Fruit fly (Drosophila melanogaster): ENCODE measurements around the gene Osi7.
A peak's percentile ranks its signal among the peaks of the same experiment; 100 is the strongest.

The Osi7 gene

DNA sequence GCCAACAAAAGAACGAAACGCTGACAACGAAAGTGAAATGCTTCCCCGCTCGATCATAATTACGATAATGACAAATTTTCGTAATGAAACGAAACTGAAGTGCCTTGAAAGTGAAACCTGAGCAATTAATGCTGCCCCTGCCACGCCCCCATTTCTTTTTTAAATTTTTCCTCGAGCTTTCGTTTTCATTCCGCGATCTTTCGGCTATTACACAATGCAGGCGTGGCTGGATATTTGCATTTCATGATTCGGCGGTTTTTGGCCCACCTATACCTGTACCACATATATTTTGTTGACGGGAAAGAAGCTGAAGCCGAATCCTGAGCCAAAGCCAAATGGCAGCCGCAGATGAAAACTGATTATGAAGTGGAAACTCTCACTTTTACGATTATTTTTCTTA lies 8.5 kb upstream of the Osi7 start:
- TF ChIP-seq D1 (tag; optimal IDR thresholded peaks at IDR 0.05) (no peak), Pif1B (GFP tag; optimal IDR thresholded peaks at IDR 0.05) (no peak), rn (GFP tag; IDR thresholded peaks at IDR 0.05) (no peak), CG17806 (tag; optimal IDR thresholded peaks at IDR 0.05) (no peak), CG8159 (tag; optimal IDR thresholded peaks at IDR 0.05) (no peak), CG32121 (GFP tag; IDR thresholded peaks at IDR 0.05) (no peak), CG9948 (tag; optimal IDR thresholded peaks at IDR 0.05) (no peak), Pif1A (GFP tag; optimal IDR thresholded peaks at IDR 0.05) (no peak), Ets98B (GFP tag; IDR thresholded peaks at IDR 0.05) (no peak), CG34367 (tag; optimal IDR thresholded peaks at IDR 0.05) (no peak), CG4496 (GFP tag; IDR thresholded peaks at IDR 0.05) (no peak), CG13204 (GFP tag; optimal IDR thresholded peaks at IDR 0.05) (no peak), fd96Ca (GFP tag; IDR thresholded peaks at IDR 0.05) (no peak), CG12605 (GFP tag; IDR thresholded peaks at IDR 0.05) (no peak)

DNA sequence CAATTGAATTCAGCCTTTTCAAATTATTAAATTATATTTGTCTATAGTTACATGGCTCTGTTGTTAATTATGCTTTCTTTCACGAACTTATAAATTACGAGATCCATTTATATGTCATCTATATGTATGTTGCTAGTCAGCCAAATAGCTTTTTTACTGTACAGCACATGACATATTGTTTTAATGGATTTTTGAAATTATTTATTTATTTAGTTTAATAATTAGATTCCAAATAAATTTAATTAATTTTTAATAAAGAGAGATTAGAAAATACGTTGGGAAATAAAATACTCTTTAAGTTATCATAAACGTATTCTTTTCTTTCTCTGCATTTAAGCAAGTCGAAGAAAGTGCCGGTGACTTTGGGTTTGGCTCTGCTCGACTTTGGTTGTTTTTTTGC lies 7.5 kb upstream of the Osi7 start:
- TF ChIP-seq CG14655 (GFP tag; optimal IDR thresholded peaks at IDR 0.05) (peak; percentile 23), CG12605 (GFP tag; IDR thresholded peaks at IDR 0.05) (no peak), CG4496 (GFP tag; IDR thresholded peaks at IDR 0.05) (no peak), CG17806 (tag; optimal IDR thresholded peaks at IDR 0.05) (no peak), Pif1A (GFP tag; optimal IDR thresholded peaks at IDR 0.05) (peak; percentile 10), CG32121 (GFP tag; IDR thresholded peaks at IDR 0.05) (no peak)

dm6 chr3R:6244035-6244434 lies 4.8 kb upstream of the Osi7 start:
- TF ChIP-seq CG10348 (GFP tag; IDR thresholded peaks at IDR 0.05) (no peak), Snoo (tag; optimal IDR thresholded peaks at IDR 0.05) (peak; percentile 29)

dm6 chr3R:6244986-6245385 lies 3.8 kb upstream of the Osi7 start:
- TF ChIP-seq CG10348 (GFP tag; IDR thresholded peaks at IDR 0.05) (no peak), CG14655 (GFP tag; optimal IDR thresholded peaks at IDR 0.05) (no peak), Pif1A (GFP tag; optimal IDR thresholded peaks at IDR 0.05) (no peak), CG4496 (GFP tag; IDR thresholded peaks at IDR 0.05) (no peak), CG17806 (tag; optimal IDR thresholded peaks at IDR 0.05) (no peak)

dm6 chr3R:6252809-6253208 lies 4.0 kb downstream of the Osi7 start:
- TF ChIP-seq Snoo (tag; optimal IDR thresholded peaks at IDR 0.05), result peak; percentile 32
- no peak for TF ChIP-seq CG17806 (tag; optimal IDR thresholded peaks at IDR 0.05)
- no peak for TF ChIP-seq CG8159 (tag; optimal IDR thresholded peaks at IDR 0.05)
- TF ChIP-seq CG13204 (GFP tag; optimal IDR thresholded peaks at IDR 0.05), result peak; percentile 14

- TF ChIP-seq CG4496 (GFP tag; IDR thresholded peaks at IDR 0.05), result 0 out of 3 replicates have a peak, but pooled peaks have one; percentile 13
- TF ChIP-seq gl (tag; optimal IDR thresholded peaks at IDR 0.05), result no peak
- TF ChIP-seq D1 (tag; optimal IDR thresholded peaks at IDR 0.05), result no peak
- TF ChIP-seq CG10348 (GFP tag; IDR thresholded peaks at IDR 0.05), result no peak
- no peak for TF ChIP-seq CG12605 (GFP tag; IDR thresholded peaks at IDR 0.05)
- no peak for TF ChIP-seq Pif1B (GFP tag; optimal IDR thresholded peaks at IDR 0.05)
These were observed 5.6 kb downstream of the Osi7 start for dm6 chr3R:6254438-6254837.

dm6 chr3R:6254875-6255274 lies 6.1 kb downstream of the Osi7 start, which contains the start of gene Osi8:
TSS of gene Osi8 (plus strand) at chr3R:6255175.
- TF ChIP-seq CG32121 (GFP tag; IDR thresholded peaks at IDR 0.05), result no peak
- no peak for TF ChIP-seq CG15710 (tag; optimal IDR thresholded peaks at IDR 0.05)
- TF ChIP-seq rn (GFP tag; IDR thresholded peaks at IDR 0.05), result no peak

DNA sequence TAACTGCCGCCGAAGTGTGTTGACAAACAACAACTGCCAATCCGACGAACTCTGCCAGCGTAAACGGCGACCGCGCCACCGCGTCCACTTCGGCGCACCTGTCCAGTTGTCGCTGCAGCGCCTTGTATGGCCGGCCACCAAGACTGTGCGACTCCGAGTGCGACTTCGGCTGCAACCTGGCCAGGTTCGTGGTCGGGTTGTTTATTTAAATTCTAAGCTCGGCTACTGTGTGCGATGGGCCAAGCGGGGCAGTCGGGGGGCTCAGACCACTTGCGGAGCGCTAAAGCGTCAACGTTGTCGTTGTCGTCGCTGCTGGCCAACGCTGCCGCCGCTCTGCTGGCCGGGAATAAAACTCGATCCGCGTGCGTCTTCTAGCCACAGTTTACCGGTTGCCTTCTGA lies 11.0 kb downstream of the Osi7 start, which contains the start of gene Osi9:
Gene Osi9, plus strand, starts transcription at position 375 of the 400 bp plus-strand sequence.
- no peak for TF ChIP-seq CG9948 (tag; optimal IDR thresholded peaks at IDR 0.05)
- TF ChIP-seq fd96Ca (GFP tag; IDR thresholded peaks at IDR 0.05), result no peak
- no peak for TF ChIP-seq CG34367 (tag; optimal IDR thresholded peaks at IDR 0.05)
- TF ChIP-seq CG13204 (GFP tag; optimal IDR thresholded peaks at IDR 0.05), result peak; percentile 86
- peak; percentile 14; the same call in 1 of the 2 replicates for TF ChIP-seq Ets98B (GFP tag; IDR thresholded peaks at IDR 0.05)
- no peak for TF ChIP-seq Pif1A (GFP tag; optimal IDR thresholded peaks at IDR 0.05)
- TF ChIP-seq CG10348 (GFP tag; IDR thresholded peaks at IDR 0.05), result no peak
- TF ChIP-seq CG17806 (tag; optimal IDR thresholded peaks at IDR 0.05), result no peak
- peak; percentile 71; the same call in 2 of the 3 replicates for TF ChIP-seq CG4496 (GFP tag; IDR thresholded peaks at IDR 0.05)
- TF ChIP-seq gl (tag; optimal IDR thresholded peaks at IDR 0.05), result no peak

DNA sequence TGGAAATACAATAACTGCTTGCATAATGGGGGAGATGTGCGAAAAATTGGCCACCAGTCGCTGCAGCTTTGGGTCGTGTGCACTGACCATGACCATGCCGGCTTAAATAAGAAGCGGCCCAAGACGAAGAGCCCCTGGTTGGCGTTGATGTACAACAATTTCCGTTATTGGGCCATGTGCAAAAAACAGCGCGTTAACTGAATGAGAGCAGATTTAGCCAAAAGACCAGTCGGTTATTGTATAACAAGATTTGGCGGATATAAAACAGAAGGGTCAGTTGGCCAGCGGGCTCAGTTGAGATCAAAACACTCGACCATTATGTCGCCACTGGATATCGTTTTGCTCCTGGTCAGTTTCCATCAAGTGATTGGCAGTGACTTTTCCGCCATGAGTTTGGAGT lies 14.9 kb downstream of the Osi7 start, which contains the start of gene Osi10a:
Gene Osi10a, plus strand, starts transcription at position 301 of the 400 bp plus-strand sequence.
- TF ChIP-seq CG12605 (GFP tag; IDR thresholded peaks at IDR 0.05) (no peak), Pif1A (GFP tag; optimal IDR thresholded peaks at IDR 0.05) (no peak), fd96Ca (GFP tag; IDR thresholded peaks at IDR 0.05) (no peak), Ets98B (GFP tag; IDR thresholded peaks at IDR 0.05) (no peak), CG13204 (GFP tag; optimal IDR thresholded peaks at IDR 0.05) (no peak), CG34367 (tag; optimal IDR thresholded peaks at IDR 0.05) (no peak), CG10348 (GFP tag; IDR thresholded peaks at IDR 0.05) (no peak), CG17806 (tag; optimal IDR thresholded peaks at IDR 0.05) (no peak), CG32121 (GFP tag; IDR thresholded peaks at IDR 0.05) (no peak), Pif1B (GFP tag; optimal IDR thresholded peaks at IDR 0.05) (no peak), CG9948 (tag; optimal IDR thresholded peaks at IDR 0.05) (no peak), gl (tag; optimal IDR thresholded peaks at IDR 0.05) (no peak), Snoo (tag; optimal IDR thresholded peaks at IDR 0.05) (no peak), CG8301 (tag; optimal IDR thresholded peaks at IDR 0.05) (no peak), CG15710 (tag; optimal IDR thresholded peaks at IDR 0.05) (no peak), CG4496 (GFP tag; IDR thresholded peaks at IDR 0.05) (no peak), CG14655 (GFP tag; optimal IDR thresholded peaks at IDR 0.05) (no peak), EcR (GFP tag; optimal IDR thresholded peaks at IDR 0.05) (no peak), D1 (tag; optimal IDR thresholded peaks at IDR 0.05) (no peak)

All from whole organism, pupa.